Worm (Caenorhabditis elegans): ENCODE data around the gene pgph-3.

DNA sequence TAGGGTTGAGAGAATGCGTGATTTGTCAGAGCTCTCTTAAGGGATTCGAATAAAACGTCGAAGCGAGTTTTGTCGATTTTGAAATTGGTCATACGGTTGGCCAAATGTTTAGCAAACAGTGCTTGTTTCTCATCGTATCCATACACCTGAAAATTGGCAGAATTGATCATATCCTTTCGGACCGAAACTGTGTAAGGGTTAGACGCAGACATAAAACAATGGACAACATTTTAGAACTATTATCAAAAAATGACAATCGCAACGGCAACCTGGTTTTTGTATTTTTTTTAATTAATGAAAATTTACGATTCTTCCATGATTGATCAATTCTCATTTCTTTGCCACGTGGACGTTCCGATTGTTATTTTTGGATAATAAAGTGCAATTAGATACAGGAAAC is 10.5 kb upstream of the pgph-3 start:
- TF ChIP-seq unc-55 (GFP tag; optimal IDR thresholded peaks at IDR 0.05) = no peak
- no peak for TF ChIP-seq F13H6.1 (tag; optimal IDR thresholded peaks at IDR 0.05)
- TF ChIP-seq pag-3 (tag; optimal IDR thresholded peaks at IDR 0.05; ENCODE audit: borderline replicate concordance) = no peak
- no peak for TF ChIP-seq dmd-4 (tag; optimal IDR thresholded peaks at IDR 0.05; ENCODE audit: borderline replicate concordance)
- TF ChIP-seq rnt-1 (tag; optimal IDR thresholded peaks at IDR 0.05) = no peak
- TF ChIP-seq ttx-3 (tag; optimal IDR thresholded peaks at IDR 0.05) = no peak
- TF ChIP-seq nfya-1 (tag; optimal IDR thresholded peaks at IDR 0.05) = no peak
- no peak for TF ChIP-seq ceh-31 (tag; optimal IDR thresholded peaks at IDR 0.05)
- TF ChIP-seq C08G9.2 (tag; optimal IDR thresholded peaks at IDR 0.05) = no peak
- TF ChIP-seq unc-86 (tag; optimal IDR thresholded peaks at IDR 0.05) = no peak
- no peak for TF ChIP-seq ama-1 (optimal IDR thresholded peaks at IDR 0.05)
- TF ChIP-seq lim-6 (tag; optimal IDR thresholded peaks at IDR 0.05) = no peak
- no peak for TF ChIP-seq pat-9 (tag; optimal IDR thresholded peaks at IDR 0.05)
- no peak for TF ChIP-seq ets-4 (tag; optimal IDR thresholded peaks at IDR 0.05)

All from whole organism, late embryonic.